Worm (Caenorhabditis elegans) whole organism, L4 larva: ENCODE measurements around the gene srt-70.

Source experiments
- F10B5.3 ChIP-seq: sonication (generic microtip); optimal IDR thresholded peaks from 2 replicates; lab custom pipeline; 2016; ENCODE audit warnings: mild to moderate bottlenecking, missing genetic modification characterization, missing compliant biosample characterization
- F26F4.8 ChIP-seq: fragments of 200-800 bp; sonication (Bioruptor generic); conservative IDR thresholded peaks from 2 replicates; pipeline ENCODE4 v1.3.6; 2022; ENCODE audit warnings: missing genetic modification characterization, missing compliant biosample characterization
- F37D6.2 ChIP-seq: sonication (generic microtip); optimal IDR thresholded peaks from 2 replicates; lab custom pipeline; 2016; ENCODE audit warnings: mild to moderate bottlenecking, missing genetic modification characterization, missing compliant biosample characterization
- F44E2.7 ChIP-seq: fragments of 200-800 bp; sonication (Bioruptor generic); IDR thresholded peaks from 2 replicates; pipeline ENCODE4 v2.1.2; 2022; ENCODE audit warnings: missing genetic modification characterization, missing compliant biosample characterization
- R02D3.7 ChIP-seq: fragments of 150-350 bp; sonication (generic microtip); optimal IDR thresholded peaks from 3 replicates; lab custom pipeline; 2014; ENCODE audit warnings: missing biosample characterization, missing genetic modification characterization
- T26A8.4 ChIP-seq: fragments of 200-800 bp; sonication (Bioruptor generic); IDR thresholded peaks from 2 replicates; pipeline ENCODE4 v1.3.6; 2022; ENCODE audit warnings: missing genetic modification characterization, missing compliant biosample characterization
- Y105C5A.15 ChIP-seq: fragments of 200-800 bp; sonication (Bioruptor generic); IDR thresholded peaks from 2 replicates; pipeline ENCODE4 v1.3.6; 2022; ENCODE audit warnings: missing genetic modification characterization, missing compliant biosample characterization
- Y75B8A.6 ChIP-seq: fragments of 200-800 bp; sonication (Bioruptor generic); IDR thresholded peaks from 2 replicates; pipeline ENCODE4 v1.3.6; 2022; ENCODE audit warnings: missing genetic modification reagents, missing genetic modification characterization, missing compliant biosample characterization
- arid-1 ChIP-seq: fragments of 200-800 bp; sonication (Bioruptor generic); conservative IDR thresholded peaks from 2 replicates; pipeline ENCODE4 v1.3.6; 2022; ENCODE audit warnings: missing genetic modification reagents, missing genetic modification characterization, missing compliant biosample characterization
- ceh-32 ChIP-seq: sonication (generic microtip); optimal IDR thresholded peaks from 2 replicates; lab custom pipeline; 2016; ENCODE audit warnings: mild to moderate bottlenecking, missing genetic modification characterization, missing compliant biosample characterization; ENCODE audit not compliant: poor library complexity
- ceh-62 ChIP-seq: sonication (generic microtip); optimal IDR thresholded peaks from 2 replicates; lab custom pipeline; 2017; ENCODE audit warnings: missing biosample characterization, missing genetic modification characterization
- ces-1 ChIP-seq: fragments of 150-350 bp; sonication (generic microtip); optimal IDR thresholded peaks from 4 replicates; lab custom pipeline; 2014; ENCODE audit warnings: missing biosample characterization, missing genetic modification reagents, missing genetic modification characterization
- cey-2 ChIP-seq: sonication (generic microtip); optimal IDR thresholded peaks from 3 replicates; lab custom pipeline; 2017; ENCODE audit warnings: missing genetic modification characterization, mild to moderate bottlenecking, missing compliant biosample characterization, antibody characterized with exemption, borderline replicate concordance; ENCODE audit not compliant: insufficient read depth
- daf-8 ChIP-seq: fragments of 200-800 bp; sonication (Bioruptor generic); IDR thresholded peaks from 2 replicates; pipeline ENCODE4 v1.3.6; 2022; ENCODE audit warnings: missing genetic modification characterization, missing compliant biosample characterization
- dmd-8 ChIP-seq: fragments of 200-800 bp; sonication (Bioruptor generic); IDR thresholded peaks from 2 replicates; pipeline ENCODE4 v1.3.6; 2022; ENCODE audit warnings: missing genetic modification characterization, missing compliant biosample characterization
- dpl-1 ChIP-seq: fragments of 150-350 bp; optimal IDR thresholded peaks from 2 replicates; lab custom pipeline; 2014; ENCODE audit warnings: missing biosample characterization, missing genetic modification reagents, missing genetic modification characterization
- duxl-1 ChIP-seq: sonication (generic microtip); optimal IDR thresholded peaks from 2 replicates; lab custom pipeline; 2016; ENCODE audit warnings: mild to moderate bottlenecking, missing genetic modification characterization, moderate library complexity, missing compliant biosample characterization; ENCODE audit not compliant: poor library complexity
- egl-27 ChIP-seq: sonication (generic microtip); optimal IDR thresholded peaks from 3 replicates; lab custom pipeline; 2017; ENCODE audit warnings: missing biosample characterization, missing genetic modification reagents, missing genetic modification characterization
- gei-8 ChIP-seq: fragments of 200-800 bp; sonication (Bioruptor generic); optimal IDR thresholded peaks from 2 replicates; lab custom pipeline; 2018; ENCODE audit warnings: mild to moderate bottlenecking, missing genetic modification characterization, missing compliant biosample characterization
- hlh-30 ChIP-seq: sonication (generic microtip); optimal IDR thresholded peaks from 2 replicates; lab custom pipeline; 2017; ENCODE audit warnings: antibody characterized with exemption, mild to moderate bottlenecking, missing genetic modification characterization, missing compliant biosample characterization; ENCODE audit not compliant: insufficient read depth
- hmg-1.1 ChIP-seq: fragments of 200-800 bp; sonication (Bioruptor generic); IDR thresholded peaks from 2 replicates; pipeline ENCODE4 v1.3.6; 2022; ENCODE audit warnings: missing genetic modification reagents, missing genetic modification characterization, missing compliant biosample characterization
- lin-38 ChIP-seq: fragments of 200-800 bp; sonication (Bioruptor generic); IDR thresholded peaks from 2 replicates; pipeline ENCODE4 v1.3.6; 2022; ENCODE audit warnings: missing genetic modification reagents, missing genetic modification characterization, missing compliant biosample characterization
- lsy-2 ChIP-seq, 2 experiments: fragments of 150-350 bp in 1 of 2; sonication (generic microtip) in 1 of 2; optimal IDR thresholded peaks; 2 replicates each; lab custom pipeline; 2014 to 2017; ENCODE audit warnings: missing biosample characterization in 2 of 2, missing genetic modification characterization in 2 of 2
- madf-5 ChIP-seq, 2 experiments: fragments of 200-800 bp; sonication (Bioruptor generic); IDR thresholded peaks; 2 replicates each; pipeline ENCODE4 v1.3.6; 2022; ENCODE audit warnings: missing compliant biosample characterization in 2 of 2, missing genetic modification characterization in 2 of 2
- madf-9 ChIP-seq: fragments of 200-800 bp; sonication (Bioruptor generic); conservative IDR thresholded peaks from 2 replicates; pipeline ENCODE4 v1.3.6; 2022; ENCODE audit warnings: missing genetic modification reagents, missing genetic modification characterization, missing compliant biosample characterization
- mdt-29 ChIP-seq: fragments of 200-800 bp; sonication (Bioruptor generic); IDR thresholded peaks from 2 replicates; pipeline ENCODE4 v1.3.6; 2022; ENCODE audit warnings: missing genetic modification reagents, missing genetic modification characterization, missing compliant biosample characterization
- mxl-2 ChIP-seq: fragments of 200-800 bp; sonication (Bioruptor generic); conservative IDR thresholded peaks from 2 replicates; pipeline ENCODE4 v1.3.6; 2022; ENCODE audit warnings: missing genetic modification reagents, missing genetic modification characterization, missing compliant biosample characterization
- mxl-3 ChIP-seq: fragments of 200-800 bp; sonication (Bioruptor generic); optimal IDR thresholded peaks from 2 replicates; lab custom pipeline; 2018; ENCODE audit warnings: mild to moderate bottlenecking, missing genetic modification characterization, missing compliant biosample characterization
- nhr-111 ChIP-seq: fragments of 200-800 bp; sonication (Bioruptor generic); optimal IDR thresholded peaks from 2 replicates; lab custom pipeline; 2018; ENCODE audit warnings: mild to moderate bottlenecking, missing genetic modification characterization, missing compliant biosample characterization
- nhr-237 ChIP-seq: sonication (generic microtip); optimal IDR thresholded peaks from 2 replicates; lab custom pipeline; 2017; ENCODE audit warnings: missing biosample characterization, missing genetic modification characterization
- nhr-48 ChIP-seq: sonication (generic microtip); optimal IDR thresholded peaks from 2 replicates; lab custom pipeline; 2016; ENCODE audit warnings: mild to moderate bottlenecking, missing genetic modification characterization, missing compliant biosample characterization
- php-3 ChIP-seq: fragments of 200-800 bp; sonication (Bioruptor generic); IDR thresholded peaks from 2 replicates; pipeline ENCODE4 v1.3.6; 2022; ENCODE audit warnings: missing genetic modification reagents, missing genetic modification characterization, missing compliant biosample characterization
- sdz-12 ChIP-seq: fragments of 200-800 bp; sonication (Bioruptor generic); optimal IDR thresholded peaks from 2 replicates; lab custom pipeline; 2018; ENCODE audit warnings: mild to moderate bottlenecking, missing genetic modification characterization, missing compliant biosample characterization
- set-16 ChIP-seq: fragments of 200-800 bp; sonication (Bioruptor generic); IDR thresholded peaks from 2 replicates; pipeline ENCODE4 v1.3.6; 2022; ENCODE audit warnings: missing genetic modification reagents, missing genetic modification characterization, missing compliant biosample characterization
- snpc-4 ChIP-seq: fragments of 150-350 bp; optimal IDR thresholded peaks from 2 replicates; lab custom pipeline; 2014; ENCODE audit warnings: missing biosample characterization, missing genetic modification characterization
- spr-1 ChIP-seq: sonication (generic microtip); optimal IDR thresholded peaks from 2 replicates; lab custom pipeline; 2016; ENCODE audit warnings: mild to moderate bottlenecking, missing genetic modification characterization, missing compliant biosample characterization
- tra-1 ChIP-seq: fragments of 200-800 bp; sonication (Bioruptor generic); IDR thresholded peaks from 2 replicates; pipeline ENCODE4 v1.3.6; 2022; ENCODE audit warnings: missing genetic modification reagents, missing genetic modification characterization, missing compliant biosample characterization
- unc-130 ChIP-seq: sonication (generic microtip); optimal IDR thresholded peaks from 2 replicates; lab custom pipeline; 2016; ENCODE audit warnings: missing genetic modification reagents, missing genetic modification characterization, missing compliant biosample characterization
- zip-11 ChIP-seq: fragments of 200-800 bp; sonication (Bioruptor generic); IDR thresholded peaks from 2 replicates; pipeline ENCODE4 v1.3.6; 2022; ENCODE audit warnings: missing genetic modification characterization, missing compliant biosample characterization
- ztf-11 ChIP-seq: fragments of 150-350 bp; optimal IDR thresholded peaks from 2 replicates; lab custom pipeline; 2014; ENCODE audit warnings: missing biosample characterization, missing genetic modification characterization
- ztf-7 ChIP-seq: fragments of 150-350 bp; optimal IDR thresholded peaks from 2 replicates; lab custom pipeline; 2014; ENCODE audit warnings: missing biosample characterization, missing genetic modification characterization

srt-70 gene

DNA sequence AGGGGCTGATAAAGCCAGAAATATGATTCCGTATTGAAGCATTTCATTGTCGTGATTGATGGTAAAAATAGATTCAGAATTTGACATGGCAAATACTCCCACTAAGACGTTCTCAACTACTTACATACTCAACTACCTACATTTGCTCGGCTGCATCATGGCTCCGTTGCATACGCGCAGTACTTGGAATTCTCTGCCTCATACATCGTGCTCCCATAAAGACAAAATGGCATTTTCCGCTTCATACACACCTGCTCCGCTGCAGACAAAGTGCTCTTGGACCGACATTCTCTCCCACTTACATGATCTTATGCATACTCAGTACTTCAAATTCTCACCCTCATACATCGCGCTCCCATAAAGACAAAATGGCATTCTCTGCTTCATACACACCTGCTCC, 6.2 kb upstream of the srt-70 start, which contains the start of the genes srt-69 and B0238.12:
Gene srt-69 (minus strand): TSS at position 101 of the 400 bp plus-strand sequence.
Gene B0238.12 (plus strand): TSS at position 264 of the 400 bp plus-strand sequence.
- TF ChIP-seq ceh-32 (no peak), duxl-1 (tag; lab: Kevin White, UChicago) (no peak), Y105C5A.15 (GFP tag; lab: Robert Waterston, UW) (no peak), sdz-12 (GFP tag; lab: Kevin White, UChicago) (no peak), daf-8 (GFP tag; lab: Robert Waterston, UW) (no peak), madf-5 (GFP tag; IDR thresholded peaks at IDR 0.05; lab: Robert Waterston, UW) (no peak), lsy-2 (tag; optimal IDR thresholded peaks at IDR 0.05; lab: Kevin White, UChicago) (no peak), zip-11 (GFP tag; lab: Robert Waterston, UW) (no peak), mxl-3 (GFP tag; lab: Kevin White, UChicago) (no peak), dpl-1 (GFP tag; lab: Kevin White, UChicago) (no peak), T26A8.4 (GFP tag; lab: Robert Waterston, UW) (no peak), nhr-111 (GFP tag; lab: Kevin White, UChicago) (no peak), hmg-1.1 (GFP tag; lab: Robert Waterston, UW) (no peak), spr-1 (tag; lab: Kevin White, UChicago) (no peak), nhr-237 (tag; lab: Kevin White, UChicago) (no peak), cey-2 (no peak), dmd-8 (no peak)

DNA sequence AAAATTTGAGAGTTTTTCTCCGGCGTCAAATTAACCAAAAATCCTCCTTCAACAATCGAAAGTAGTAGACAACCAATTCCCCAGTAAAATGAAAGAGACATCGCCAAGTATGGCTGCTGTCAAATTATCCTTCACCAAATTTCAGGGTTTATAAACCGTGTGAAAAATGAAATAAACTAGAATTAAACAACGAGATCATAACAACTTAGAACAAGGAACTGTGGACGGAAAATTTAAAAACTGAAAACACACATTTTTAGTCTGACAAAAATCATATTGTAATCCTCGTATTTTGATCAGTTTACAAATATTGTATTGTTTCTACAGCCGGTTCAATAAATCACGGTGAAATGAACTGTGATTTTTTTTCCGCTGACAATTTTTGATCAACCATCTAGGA, 3.7 kb upstream of the srt-70 start, which contains the start of gene cest-30:
Gene cest-30 (minus strand): TSS at position 101 of the 400 bp plus-strand sequence.
- no peak for TF ChIP-seq mxl-2 (GFP tag; lab: Robert Waterston, UW)
- TF ChIP-seq madf-9 (GFP tag; lab: Robert Waterston, UW), result no peak
- TF ChIP-seq Y75B8A.6, result no peak
- no peak for TF ChIP-seq snpc-4
- TF ChIP-seq daf-8 (GFP tag; lab: Robert Waterston, UW), result no peak
- TF ChIP-seq gei-8 (GFP tag; lab: Kevin White, UChicago), result no peak
- TF ChIP-seq nhr-111 (GFP tag; lab: Kevin White, UChicago), result no peak
- no peak for TF ChIP-seq unc-130 (GFP tag; lab: Kevin White, UChicago)
- TF ChIP-seq F10B5.3 (tag; lab: Kevin White, UChicago), result no peak
- no peak for TF ChIP-seq php-3 (GFP tag; lab: Robert Waterston, UW)
- TF ChIP-seq arid-1 (GFP tag; lab: Robert Waterston, UW), result no peak
- no peak for TF ChIP-seq F37D6.2
- TF ChIP-seq F44E2.7 (GFP tag; lab: Robert Waterston, UW), result no peak
- TF ChIP-seq F26F4.8, result no peak
- TF ChIP-seq sdz-12 (GFP tag; lab: Kevin White, UChicago), result no peak
- TF ChIP-seq zip-11 (GFP tag; lab: Robert Waterston, UW), result no peak
- TF ChIP-seq, all 104 proteins: peak for 0

DNA sequence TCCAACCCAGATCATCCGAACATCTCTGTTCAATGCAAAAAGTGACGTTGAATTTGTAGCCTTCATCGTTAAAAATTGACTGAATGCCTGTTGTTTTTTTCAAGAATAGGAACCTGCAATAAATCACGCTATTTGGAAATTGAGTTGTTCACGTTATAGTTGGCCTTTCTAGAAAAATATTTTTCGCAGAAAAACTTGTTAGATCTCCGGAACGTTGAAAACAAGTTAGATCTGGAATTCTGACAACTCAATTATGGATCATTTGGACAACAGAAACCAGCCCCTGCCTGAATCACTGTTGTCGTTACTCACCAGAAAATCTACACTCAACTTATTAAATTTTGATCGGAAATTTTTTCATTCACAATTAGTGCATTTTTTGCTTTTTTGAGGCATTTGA, 2.0 kb downstream of the srt-70 start, which contains the start of gene srt-67:
Gene srt-67 (minus strand): TSS at position 101 of the 400 bp plus-strand sequence.
- TF ChIP-seq tra-1, result no peak
- no peak for TF ChIP-seq ces-1 (GFP tag; lab: Kevin White, UChicago)
- TF ChIP-seq ceh-62, result no peak
- TF ChIP-seq hlh-30, result no peak
- TF ChIP-seq egl-27, result no peak
- TF ChIP-seq set-16, result no peak
- no peak for TF ChIP-seq F44E2.7 (GFP tag; lab: Robert Waterston, UW)
- TF ChIP-seq R02D3.7, result no peak
- no peak for TF ChIP-seq mxl-2 (GFP tag; lab: Robert Waterston, UW)
- TF ChIP-seq nhr-48, result no peak
- no peak for TF ChIP-seq ceh-32
- TF ChIP-seq mdt-29 (GFP tag; lab: Robert Waterston, UW), result no peak
- TF ChIP-seq lsy-2 (tag; optimal IDR thresholded peaks at IDR 0.05; lab: Kevin White, UChicago), result no peak
- no peak for TF ChIP-seq ztf-7 (tag; lab: Kevin White, UChicago)
- TF ChIP-seq lin-38, result no peak
- TF ChIP-seq ztf-11 (tag; lab: Kevin White, UChicago), result no peak
